Fruit fly (Drosophila melanogaster) whole organism, wandering third instar larva: ENCODE results near the gene mthl14.

ENCODE experiments used
- CG32264 ChIP-seq: fragments of 200-800 bp; sonication (Bioruptor generic); optimal IDR thresholded peaks from 2 replicates; lab custom pipeline; 2016; ENCODE audit warnings: missing biosample characterization, missing genetic modification characterization
- Dif ChIP-seq: fragments of 200-275, 200-300 bp; sonication (Bioruptor generic); optimal IDR thresholded peaks from 2 replicates; lab custom pipeline; 2018; ENCODE audit warnings: missing biosample characterization, missing genetic modification characterization; ENCODE audit not compliant: partially characterized antibody
- Jra ChIP-seq: sonication (Bioruptor generic); optimal IDR thresholded peaks from 2 replicates; lab custom pipeline; 2016; ENCODE audit warnings: missing biosample characterization, missing genetic modification characterization
- dsf ChIP-seq: sonication (Bioruptor generic); optimal IDR thresholded peaks from 2 replicates; lab custom pipeline; 2016; ENCODE audit warnings: missing biosample characterization, missing genetic modification characterization, borderline replicate concordance
- pan ChIP-seq: fragments of >200 bp; optimal IDR thresholded peaks from 2 replicates; lab custom pipeline; 2017
- psq ChIP-seq: fragments of 200-800 bp; sonication (Bioruptor generic); optimal IDR thresholded peaks from 3 replicates; lab custom pipeline; 2017; ENCODE audit warnings: missing biosample characterization, mild to moderate bottlenecking, missing genetic modification characterization, moderate library complexity

DNA sequence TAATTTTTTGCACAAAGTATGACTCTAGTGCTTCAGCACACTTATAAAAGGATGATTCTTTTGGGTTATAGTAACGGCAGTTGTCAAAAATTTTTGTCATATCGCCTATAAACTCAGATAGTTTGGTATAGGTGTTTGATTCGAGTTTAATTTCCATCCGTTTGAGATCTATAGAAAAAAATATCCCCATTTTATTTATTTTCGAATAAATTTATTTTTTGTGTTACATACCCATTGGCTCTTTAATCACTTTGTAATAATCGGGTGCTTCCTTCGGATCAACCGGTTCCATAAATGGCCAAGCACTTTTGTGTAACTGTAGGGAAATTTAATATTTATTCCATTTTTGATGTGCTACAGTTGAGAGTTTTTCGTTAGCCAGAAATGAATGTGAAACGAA, 13.0 kb upstream of the mthl14 start:
- no peak for TF ChIP-seq pan (lab: Kevin White, UChicago)
- no peak for TF ChIP-seq psq (GFP tag; lab: Kevin White, UChicago)
- no peak for TF ChIP-seq Jra (GFP tag; lab: Kevin White, UChicago)
- TF ChIP-seq Dif (GFP tag; lab: Kevin White, UChicago): no peak
- TF ChIP-seq dsf (GFP tag; lab: Kevin White, UChicago): no peak
- TF ChIP-seq CG32264 (GFP tag; lab: Kevin White, UChicago): no peak
